Worm (Caenorhabditis elegans) whole organism, young adult: ENCODE measurements around the gene C28D4.18.
"Not testable (repeated sequence)": the region's sequence is repeated elsewhere in the genome, so short reads cannot be mapped to it uniquely, and the experiment has no call there.

Source experiments
- F49E8.2 ChIP-seq: sonication (generic microtip); optimal IDR thresholded peaks from 3 replicates; lab custom pipeline; 2017; ENCODE audit warnings: missing genetic modification characterization, mild to moderate bottlenecking, missing compliant biosample characterization, antibody characterized with exemption, moderate library complexity; ENCODE audit not compliant: insufficient read depth
- akir-1 ChIP-seq: fragments of 200-800 bp; sonication (Bioruptor generic); optimal IDR thresholded peaks from 2 replicates; lab custom pipeline; 2018; ENCODE audit warnings: mild to moderate bottlenecking, missing genetic modification characterization, moderate library complexity, missing compliant biosample characterization
- athp-1 ChIP-seq: sonication (generic microtip); optimal IDR thresholded peaks from 2 replicates; lab custom pipeline; 2017; ENCODE audit warnings: mild to moderate bottlenecking, missing genetic modification characterization, missing compliant biosample characterization
- ceh-27 ChIP-seq: fragments of 200-800 bp; sonication (Bioruptor generic); optimal IDR thresholded peaks from 2 replicates; lab custom pipeline; 2018; ENCODE audit warnings: mild to moderate bottlenecking, missing genetic modification characterization, moderate library complexity, missing compliant biosample characterization
- ets-4 ChIP-seq: fragments of 200-800 bp; sonication (Bioruptor generic); optimal IDR thresholded peaks from 2 replicates; lab custom pipeline; 2018; ENCODE audit warnings: mild to moderate bottlenecking, missing genetic modification characterization, missing compliant biosample characterization
- lag-1 ChIP-seq: fragments of 200-800 bp; sonication (Bioruptor generic); IDR thresholded peaks from 2 replicates; pipeline ENCODE4 v1.3.6; 2022; ENCODE audit warnings: missing genetic modification reagents, missing genetic modification characterization, missing compliant biosample characterization
- lin-35 ChIP-seq, 3 experiments: fragments of 150-350 bp in 2 of 3; sonication (generic microtip) in 1 of 3; optimal IDR thresholded peaks; 2 replicates each; lab custom pipeline; 2014 to 2018; ENCODE audit warnings: missing biosample characterization in 3 of 3, missing genetic modification characterization in 3 of 3, missing genetic modification reagents in 3 of 3
- nfya-1 ChIP-seq: sonication (generic microtip); optimal IDR thresholded peaks from 2 replicates; lab custom pipeline; 2017; ENCODE audit warnings: antibody characterized with exemption, missing compliant biosample characterization, missing genetic modification characterization, borderline replicate concordance; ENCODE audit not compliant: insufficient read depth
- nfya-2 ChIP-seq: fragments of 200-800 bp; sonication (Bioruptor generic); IDR thresholded peaks from 2 replicates; pipeline ENCODE4 v1.3.6; 2022; ENCODE audit warnings: missing genetic modification reagents, missing genetic modification characterization, missing compliant biosample characterization
- rec-8 ChIP-seq, 2 experiments: sonication (generic microtip); optimal IDR thresholded peaks; 2 replicates each; lab custom pipeline; 2016; ENCODE audit warnings: mild to moderate bottlenecking in 2 of 2, missing genetic modification characterization in 2 of 2, missing genetic modification reagents in 2 of 2, missing genotype in 2 of 2, missing biosample characterization in 1 of 2, missing compliant biosample characterization in 1 of 2, moderate library complexity in 1 of 2
- sea-2 ChIP-seq: fragments of 200-800 bp; sonication (Bioruptor generic); IDR thresholded peaks from 2 replicates; pipeline ENCODE4 v1.3.6; 2022; ENCODE audit warnings: missing genetic modification characterization, missing compliant biosample characterization
- snpc-4 ChIP-seq, 5 experiments: fragments of 150-350 bp in 1 of 5; sonication (generic microtip) in 4 of 5; optimal IDR thresholded peaks; 2 replicates each; lab custom pipeline; 2014 to 2018; ENCODE audit warnings: missing genetic modification characterization in 5 of 5, missing biosample characterization in 3 of 5, antibody characterized with exemption in 2 of 5, mild to moderate bottlenecking in 2 of 5, missing compliant biosample characterization in 2 of 5, missing genotype in 2 of 5, moderate library complexity in 2 of 5, missing genetic modification reagents in 1 of 5
- unc-62 ChIP-seq: fragments of 150-350 bp; optimal IDR thresholded peaks from 2 replicates; lab custom pipeline; 2014; ENCODE audit warnings: missing biosample characterization, missing genetic modification reagents, missing genetic modification characterization
- ztf-6 ChIP-seq: fragments of 200-800 bp; sonication (Bioruptor generic); IDR thresholded peaks from 2 replicates; pipeline ENCODE4 v1.3.6; 2022; ENCODE audit warnings: missing genetic modification reagents, missing genetic modification characterization, missing compliant biosample characterization

- TF ChIP-seq snpc-4 (GFP tag; optimal IDR thresholded peaks at IDR 0.05; lab: Kevin White, UChicago); lag-1 (GFP tag; lab: Robert Waterston, UW); rec-8 (tag; optimal IDR thresholded peaks at IDR 0.05; lab: Kevin White, UChicago); nfya-2 (GFP tag; lab: Robert Waterston, UW); athp-1 (tag; lab: Kevin White, UChicago); ets-4 (GFP tag; lab: Kevin White, UChicago); unc-62 (GFP tag; lab: Kevin White, UChicago); sea-2; akir-1; ztf-6 (GFP tag; lab: Robert Waterston, UW); nfya-1 (tag; lab: Kevin White, UChicago); ceh-27 (GFP tag; lab: Kevin White, UChicago): not testable (repeated sequence)
- peak in 1 of 4 experiments; percentile 28 for TF ChIP-seq snpc-4 (tag; optimal IDR thresholded peaks at IDR 0.05; lab: Kevin White, UChicago)
- TF ChIP-seq lin-35 (GFP tag; optimal IDR thresholded peaks at IDR 0.05; lab: Kevin White, UChicago), result peak in 1 of 3 experiments; percentile 44
- TF ChIP-seq F49E8.2 (tag; lab: Kevin White, UChicago), result peak; percentile 40
Observed at ce11 chrIV:9740851-9741549, 15.9 kb downstream of the C28D4.18 start, which contains the start of gene gln-6.
